Worm (Caenorhabditis elegans): ENCODE measurements around the gene ZK632.14.

The ZK632.14 gene

DNA sequence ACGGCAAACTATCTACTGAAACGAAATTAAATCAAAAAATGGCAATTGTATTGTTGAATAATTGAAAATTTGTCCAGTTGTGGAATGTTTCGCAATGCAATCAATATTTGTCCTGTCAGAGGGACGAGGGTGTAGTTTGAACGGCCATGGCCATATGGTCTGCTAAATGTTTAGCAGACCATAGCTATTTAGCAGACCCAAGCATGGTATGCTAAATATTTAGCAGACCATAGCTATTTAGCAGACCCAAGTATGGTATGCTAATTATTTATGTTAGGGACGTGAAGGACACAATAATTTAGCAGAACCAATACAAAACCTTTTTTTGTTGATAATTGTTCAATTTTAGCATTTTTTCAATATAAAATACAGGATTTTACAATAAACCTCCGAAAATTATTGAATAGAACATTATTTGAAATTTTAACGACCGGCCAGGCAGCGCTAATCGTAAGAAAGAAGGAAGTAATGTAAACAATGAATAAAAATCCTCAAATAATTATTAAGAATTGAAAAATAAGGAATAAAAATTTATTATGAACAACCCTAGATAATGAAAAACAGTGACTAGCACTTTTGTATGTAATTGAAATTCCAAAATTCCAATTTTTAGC is 8.1 kb upstream of the ZK632.14 start, which contains the start of gene riok-3 (continued):
- TF ChIP-seq dpl-1 (GFP tag; optimal IDR thresholded peaks at IDR 0.05) (no peak), lin-40 (tag; optimal IDR thresholded peaks at IDR 0.05) (peak; percentile 11), snpc-1.3 (tag; optimal IDR thresholded peaks at IDR 0.05; ENCODE audit: insufficient read depth) (no peak), C06A6.2 (GFP tag; conservative IDR thresholded peaks at IDR 0.05) (0 out of 2 replicates have a peak, but pooled peaks have one; percentile 18), dpff-1 (tag; optimal IDR thresholded peaks at IDR 0.05) (peak; percentile 36), ztf-26 (tag; optimal IDR thresholded peaks at IDR 0.05) (peak; percentile 36), Y56A3A.18 (GFP tag; IDR thresholded peaks at IDR 0.05) (peak; percentile 10; the same call in 1 of the 2 replicates), K12H6.12 (tag; optimal IDR thresholded peaks at IDR 0.05) (no peak), pbrm-1 (GFP tag; IDR thresholded peaks at IDR 0.05) (peak; percentile 49; the same call in 1 of the 2 replicates), Y53G8AR.9 (GFP tag; conservative IDR thresholded peaks at IDR 0.05) (peak; percentile 75), snpc-1.1 (tag; optimal IDR thresholded peaks at IDR 0.05; ENCODE audit: insufficient read depth) (no peak), nhr-179 (tag; optimal IDR thresholded peaks at IDR 0.05) (no peak), atf-7 (tag; optimal IDR thresholded peaks at IDR 0.05) (no peak)

DNA sequence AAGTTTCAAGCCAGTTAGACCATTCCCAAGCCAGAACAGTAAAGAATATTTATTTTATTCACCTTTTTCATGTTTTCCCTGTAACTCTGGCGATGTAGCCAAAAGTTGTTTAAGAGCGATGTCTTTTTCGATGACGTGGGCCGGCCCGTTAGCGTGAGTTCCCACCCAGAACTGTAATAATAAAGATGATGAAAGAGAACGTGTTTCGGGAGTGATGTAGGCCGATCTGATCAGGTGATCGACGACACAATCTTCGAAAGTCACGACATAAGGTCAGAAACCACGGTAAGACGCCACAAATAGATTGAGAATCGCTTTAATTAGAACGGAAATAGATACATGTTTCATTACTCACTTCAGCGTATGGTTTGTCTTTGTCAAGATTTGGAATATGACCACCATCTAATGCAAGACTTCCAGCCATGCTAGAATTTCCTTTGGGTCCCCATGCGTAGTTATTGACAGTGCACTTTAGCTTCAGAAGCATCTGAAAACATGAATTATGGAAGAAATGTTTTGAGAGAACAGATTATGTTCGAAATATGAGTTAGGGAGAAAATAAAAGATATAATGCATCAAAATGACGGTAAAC is 6.2 kb upstream of the ZK632.14 start, which contains the start of gene ZK632.4:
ZK632.4 (minus strand) TSS at position 487 of the 592 bp plus-strand sequence.
- TF ChIP-seq cebp-1 (GFP tag; IDR thresholded peaks at IDR 0.05) = no peak
- TF ChIP-seq cebp-1 (tag; optimal IDR thresholded peaks at IDR 0.05) = peak; percentile 41
- no peak for TF ChIP-seq ceh-91 (GFP tag; IDR thresholded peaks at IDR 0.05)
- no peak for TF ChIP-seq T26A5.8 (tag; optimal IDR thresholded peaks at IDR 0.05)
- no peak for TF ChIP-seq sdz-38 (tag; optimal IDR thresholded peaks at IDR 0.05)
- no peak for TF ChIP-seq ztf-3 (GFP tag; optimal IDR thresholded peaks at IDR 0.05)

DNA sequence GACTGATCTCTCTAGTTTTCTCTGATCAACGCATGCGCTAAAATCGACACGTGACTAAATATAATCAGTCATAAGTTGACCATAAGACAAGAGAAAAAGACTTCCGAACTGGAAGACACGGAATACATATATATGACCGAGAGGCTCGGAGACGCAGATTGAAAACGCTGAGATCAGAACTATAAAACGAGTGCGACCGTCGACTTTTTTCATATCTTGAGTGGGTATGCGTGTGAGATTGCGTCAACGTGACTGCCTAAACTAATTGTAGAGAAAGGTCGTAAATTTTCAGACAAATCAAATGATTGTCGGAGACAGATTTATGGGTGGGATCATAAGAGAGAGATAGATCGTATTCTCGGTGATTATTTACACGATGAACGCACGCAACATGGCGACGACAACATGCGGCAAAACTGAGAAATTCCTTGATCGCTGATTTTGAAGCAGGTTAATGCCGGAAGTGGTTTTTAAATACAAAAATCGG is 5.6 kb upstream of the ZK632.14 start:
- TF ChIP-seq Y53G8AR.9 (GFP tag; conservative IDR thresholded peaks at IDR 0.05) = 0 out of 2 replicates have a peak, but pooled peaks have one; percentile 15
- TF ChIP-seq attf-5 (GFP tag; optimal IDR thresholded peaks at IDR 0.05) = peak; percentile 47
- peak; percentile 51 for TF ChIP-seq nhr-80 (tag; optimal IDR thresholded peaks at IDR 0.05)
- TF ChIP-seq ama-1 (optimal IDR thresholded peaks at IDR 0.05) = peak; percentile 21
- TF ChIP-seq ama-1 (GFP tag; optimal IDR thresholded peaks at IDR 0.05) = no peak
- TF ChIP-seq ztf-26 (tag; optimal IDR thresholded peaks at IDR 0.05) = peak; percentile 26
- no peak for TF ChIP-seq cebp-1 (GFP tag; IDR thresholded peaks at IDR 0.05)
- peak; percentile 4 for TF ChIP-seq cebp-1 (tag; optimal IDR thresholded peaks at IDR 0.05)
- no peak for TF ChIP-seq ceh-79 (tag; optimal IDR thresholded peaks at IDR 0.05)
- no peak for TF ChIP-seq lsl-1 (GFP tag; optimal IDR thresholded peaks at IDR 0.05)

DNA sequence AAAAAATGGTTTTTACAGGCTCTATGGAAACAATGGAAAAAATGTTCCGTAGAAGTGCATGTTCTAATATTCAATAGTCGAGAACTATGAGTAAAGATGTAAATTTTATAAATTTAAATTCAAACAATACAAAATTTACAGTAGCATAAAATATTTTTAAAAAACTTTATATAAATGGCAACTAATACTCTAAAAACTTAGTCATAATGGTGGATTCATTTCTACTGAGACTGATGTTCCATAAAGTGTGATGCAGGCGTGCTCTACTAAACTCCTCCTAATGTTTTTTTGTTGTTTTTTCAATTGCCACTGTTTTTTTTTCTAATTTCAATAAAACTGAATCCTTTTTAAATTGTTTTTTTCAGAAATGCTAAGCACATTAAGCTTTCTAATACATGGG is 5.1 kb upstream of the ZK632.14 start, which contains the start of gene gtap-2:
gtap-2 (plus strand) TSS at position 366 of the 400 bp plus-strand sequence.
- peak; percentile 7 for TF ChIP-seq ZK185.1 (tag; optimal IDR thresholded peaks at IDR 0.05; ENCODE audit: poor library complexity, severe bottlenecking)
- TF ChIP-seq ceh-100 (GFP tag; IDR thresholded peaks at IDR 0.05) = peak; percentile 85
- TF ChIP-seq sea-2 (GFP tag; IDR thresholded peaks at IDR 0.05) = no peak

DNA sequence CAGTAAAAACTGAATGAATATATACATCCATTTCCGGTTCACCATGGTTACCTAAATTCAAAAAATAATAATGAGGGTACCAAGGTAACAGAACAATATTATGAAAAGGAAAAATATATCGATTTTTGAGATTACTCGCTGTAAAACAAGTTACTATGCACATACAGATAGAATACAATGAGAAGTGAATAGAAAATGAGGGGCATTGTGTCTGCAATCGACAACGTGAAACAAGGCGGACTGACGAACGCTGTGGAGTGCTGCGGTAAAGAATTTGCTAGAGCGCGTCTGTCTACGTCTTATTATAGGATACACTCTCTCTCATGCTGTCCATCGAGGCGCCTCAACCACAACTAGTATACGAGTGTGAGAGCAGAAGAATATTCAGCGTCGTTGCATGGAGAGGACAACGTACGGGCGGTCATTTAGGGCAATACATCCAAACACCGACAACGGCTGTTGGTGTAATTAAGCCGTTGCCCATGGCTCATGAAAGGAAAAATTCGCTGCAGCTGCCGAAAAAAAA is 3.9 kb downstream of the ZK632.14 start, which contains the start of gene cnx-1:
cnx-1 (minus strand) TSS at position 51 of the 526 bp plus-strand sequence.
- TF ChIP-seq Y79H2A.3 (GFP tag; conservative IDR thresholded peaks at IDR 0.05) (no peak), somi-1 (GFP tag; optimal IDR thresholded peaks at IDR 0.05) (no peak), nhr-80 (tag; optimal IDR thresholded peaks at IDR 0.05) (peak; percentile 2), C17E4.6 (GFP tag; IDR thresholded peaks at IDR 0.05) (no peak), B0261.1 (tag; optimal IDR thresholded peaks at IDR 0.05) (no peak), let-526 (GFP tag; IDR thresholded peaks at IDR 0.05) (no peak), ceh-91 (GFP tag; IDR thresholded peaks at IDR 0.05) (no peak), sdz-38 (tag; optimal IDR thresholded peaks at IDR 0.05) (no peak), unc-130 (GFP tag; optimal IDR thresholded peaks at IDR 0.05) (no peak), K12H6.12 (tag; optimal IDR thresholded peaks at IDR 0.05) (no peak), madf-10 (tag; optimal IDR thresholded peaks at IDR 0.05) (no peak), egrh-3 (GFP tag; IDR thresholded peaks at IDR 0.05) (no peak), Y53G8AR.9 (GFP tag; conservative IDR thresholded peaks at IDR 0.05) (0 out of 2 replicates have a peak, but pooled peaks have one; percentile 15), ztf-25 (GFP tag; IDR thresholded peaks at IDR 0.05) (no peak), zfh-2 (GFP tag; conservative IDR thresholded peaks at IDR 0.05) (no peak), nfyb-1 (GFP tag; IDR thresholded peaks at IDR 0.05) (no peak), pbrm-1 (GFP tag; IDR thresholded peaks at IDR 0.05) (peak; percentile 42; the same call in 1 of the 2 replicates)
